Worm (Caenorhabditis elegans) whole organism, mixed stage, embryonic: ENCODE data around the gene ZK418.11.

Experiments
- M03D4.4 ChIP-seq: sonication (generic microtip); optimal IDR thresholded peaks from 2 replicates; lab custom pipeline; 2017; ENCODE audit warnings: mild to moderate bottlenecking, missing genetic modification characterization, missing compliant biosample characterization
- bed-3 ChIP-seq: fragments of 200-800 bp; sonication (Bioruptor generic); optimal IDR thresholded peaks from 3 replicates; lab custom pipeline; 2018; ENCODE audit warnings: mild to moderate bottlenecking, missing genetic modification characterization, moderate library complexity, missing compliant biosample characterization
- blmp-1 ChIP-seq: fragments of 150-350 bp; optimal IDR thresholded peaks from 2 replicates; lab custom pipeline; 2014; ENCODE audit warnings: missing biosample characterization, missing genetic modification characterization
- ceh-43 ChIP-seq: fragments of 200-800 bp; sonication (Bioruptor generic); optimal IDR thresholded peaks from 2 replicates; lab custom pipeline; 2018; ENCODE audit warnings: mild to moderate bottlenecking, missing genetic modification characterization, moderate library complexity, missing compliant biosample characterization
- ceh-83 ChIP-seq: fragments of 200-800 bp; sonication (Bioruptor generic); optimal IDR thresholded peaks from 2 replicates; lab custom pipeline; 2018; ENCODE audit warnings: mild to moderate bottlenecking, missing genetic modification characterization, missing compliant biosample characterization
- ces-1 ChIP-seq: fragments of 150-350 bp; optimal IDR thresholded peaks from 2 replicates; lab custom pipeline; 2014; ENCODE audit warnings: missing biosample characterization, missing genetic modification reagents, missing genetic modification characterization
- cnd-1 ChIP-seq: fragments of 200-800 bp; sonication (Bioruptor generic); optimal IDR thresholded peaks from 2 replicates; lab custom pipeline; 2018; ENCODE audit warnings: mild to moderate bottlenecking, missing genetic modification characterization, missing compliant biosample characterization
- drap-1 ChIP-seq: fragments of 200-800 bp; sonication (Bioruptor generic); optimal IDR thresholded peaks from 3 replicates; lab custom pipeline; 2018; ENCODE audit warnings: mild to moderate bottlenecking, missing genetic modification characterization, missing compliant biosample characterization
- elt-3 ChIP-seq: fragments of 150-350 bp; optimal IDR thresholded peaks from 2 replicates; lab custom pipeline; 2014; ENCODE audit warnings: missing biosample characterization, missing genetic modification characterization
- flh-1 ChIP-seq: fragments of 200-800 bp; sonication (Bioruptor generic); optimal IDR thresholded peaks from 2 replicates; lab custom pipeline; 2018; ENCODE audit warnings: mild to moderate bottlenecking, missing genetic modification characterization, moderate library complexity, missing compliant biosample characterization
- ham-2 ChIP-seq: fragments of 200-800 bp; sonication (Bioruptor generic); optimal IDR thresholded peaks from 2 replicates; lab custom pipeline; 2018; ENCODE audit warnings: mild to moderate bottlenecking, missing genetic modification characterization, missing compliant biosample characterization
- hlh-1 ChIP-seq: fragments of 150-350 bp; optimal IDR thresholded peaks from 2 replicates; lab custom pipeline; 2014; ENCODE audit warnings: missing biosample characterization, missing genetic modification reagents, missing genetic modification characterization
- lin-13 ChIP-seq: fragments of 150-350 bp; optimal IDR thresholded peaks from 2 replicates; lab custom pipeline; 2014; ENCODE audit warnings: missing biosample characterization, missing genetic modification characterization
- lin-32 ChIP-seq: fragments of 200-800 bp; sonication (Bioruptor generic); optimal IDR thresholded peaks from 2 replicates; lab custom pipeline; 2018; ENCODE audit warnings: mild to moderate bottlenecking, missing genetic modification characterization, missing compliant biosample characterization
- lsy-2 ChIP-seq: fragments of 150-350 bp; optimal IDR thresholded peaks from 2 replicates; lab custom pipeline; 2014; ENCODE audit warnings: missing biosample characterization, missing genetic modification characterization
- mab-5 ChIP-seq: fragments of 150-350 bp; optimal IDR thresholded peaks from 2 replicates; lab custom pipeline; 2014; ENCODE audit warnings: missing biosample characterization, missing genetic modification characterization
- mep-1 ChIP-seq: fragments of 150-350 bp; optimal IDR thresholded peaks from 2 replicates; lab custom pipeline; 2017; ENCODE audit warnings: missing biosample characterization, missing genetic modification reagents, missing genetic modification characterization, inconsistent platforms
- mls-2 ChIP-seq: sonication (generic microtip); optimal IDR thresholded peaks from 2 replicates; lab custom pipeline; 2016; ENCODE audit warnings: mild to moderate bottlenecking, missing genetic modification characterization, moderate library complexity, missing compliant biosample characterization
- nhr-12 ChIP-seq: fragments of 150-350 bp; optimal IDR thresholded peaks from 2 replicates; lab custom pipeline; 2014; ENCODE audit warnings: missing biosample characterization, missing genetic modification characterization
- nhr-2 ChIP-seq: fragments of 150-350 bp; optimal IDR thresholded peaks from 2 replicates; lab custom pipeline; 2014; ENCODE audit warnings: missing biosample characterization, missing genetic modification characterization
- nhr-28 ChIP-seq: fragments of 150-350 bp; optimal IDR thresholded peaks from 2 replicates; lab custom pipeline; 2014; ENCODE audit warnings: missing biosample characterization, missing genetic modification characterization
- nhr-76 ChIP-seq: sonication (generic microtip); optimal IDR thresholded peaks from 2 replicates; lab custom pipeline; 2017; ENCODE audit warnings: missing biosample characterization, missing genetic modification characterization
- pha-4 ChIP-seq: fragments of 150-350 bp; optimal IDR thresholded peaks from 2 replicates; lab custom pipeline; 2018; ENCODE audit warnings: missing biosample characterization, missing genetic modification reagents, missing genetic modification characterization
- sem-2 ChIP-seq: fragments of 200-800 bp; sonication (Bioruptor generic); optimal IDR thresholded peaks from 2 replicates; lab custom pipeline; 2018; ENCODE audit warnings: mild to moderate bottlenecking, missing genetic modification characterization, missing compliant biosample characterization
- snpc-4 ChIP-seq: fragments of 150-350 bp; optimal IDR thresholded peaks from 2 replicates; lab custom pipeline; 2014; ENCODE audit warnings: missing biosample characterization, missing genetic modification characterization
- sptf-1 ChIP-seq: sonication (generic microtip); optimal IDR thresholded peaks from 2 replicates; lab custom pipeline; 2017; ENCODE audit warnings: mild to moderate bottlenecking, missing genetic modification characterization, moderate library complexity, missing compliant biosample characterization
- tbx-8 ChIP-seq: fragments of 200-800 bp; sonication (Bioruptor generic); optimal IDR thresholded peaks from 2 replicates; lab custom pipeline; 2018; ENCODE audit warnings: mild to moderate bottlenecking, missing genetic modification characterization, moderate library complexity, missing compliant biosample characterization
- unc-62 ChIP-seq: fragments of 150-350 bp; optimal IDR thresholded peaks from 2 replicates; lab custom pipeline; 2014; ENCODE audit warnings: missing biosample characterization, missing genetic modification reagents, missing genetic modification characterization
- zip-8 ChIP-seq: fragments of 150-350 bp; optimal IDR thresholded peaks from 2 replicates; lab custom pipeline; 2014; ENCODE audit warnings: missing biosample characterization, missing genetic modification characterization
- ztf-11 ChIP-seq: fragments of 150-350 bp; optimal IDR thresholded peaks from 2 replicates; lab custom pipeline; 2014; ENCODE audit warnings: missing biosample characterization, missing genetic modification characterization

Gene ZK418.11

ce11 chrIII:7106854-7107253, 6.8 kb downstream of the ZK418.11 start:
- TF ChIP-seq flh-1 (GFP tag; lab: Kevin White, UChicago), result no peak
- TF ChIP-seq lsy-2 (tag; lab: Kevin White, UChicago), result no peak
- no peak for TF ChIP-seq ces-1 (GFP tag; lab: Kevin White, UChicago)
- no peak for TF ChIP-seq lin-13 (tag; lab: Kevin White, UChicago)
- TF ChIP-seq pha-4, result no peak
- TF ChIP-seq snpc-4, result no peak
- no peak for TF ChIP-seq nhr-12 (tag; lab: Kevin White, UChicago)
- no peak for TF ChIP-seq ham-2 (GFP tag; lab: Kevin White, UChicago)
- TF ChIP-seq unc-62 (GFP tag; lab: Kevin White, UChicago), result no peak
- TF ChIP-seq blmp-1, result no peak
- no peak for TF ChIP-seq ceh-83 (GFP tag; lab: Kevin White, UChicago)
- TF ChIP-seq tbx-8, result no peak

- TF ChIP-seq M03D4.4 (tag; lab: Kevin White, UChicago), result no peak
- TF ChIP-seq ceh-43, result no peak
- no peak for TF ChIP-seq mls-2 (tag; lab: Kevin White, UChicago)
- no peak for TF ChIP-seq drap-1 (GFP tag; lab: Kevin White, UChicago)
- no peak for TF ChIP-seq lin-13 (tag; lab: Kevin White, UChicago)
- no peak for TF ChIP-seq zip-8 (tag; lab: Kevin White, UChicago)
- TF ChIP-seq nhr-2 (tag; lab: Kevin White, UChicago), result no peak
- TF ChIP-seq ham-2 (GFP tag; lab: Kevin White, UChicago), result no peak
- no peak for TF ChIP-seq lsy-2 (tag; lab: Kevin White, UChicago)
- TF ChIP-seq nhr-28, result no peak
- no peak for TF ChIP-seq blmp-1
- TF ChIP-seq ztf-11 (tag; lab: Kevin White, UChicago), result no peak
- TF ChIP-seq, all 35 proteins: peak for 0
Observed at ce11 chrIII:7107965-7108364, 7.9 kb downstream of the ZK418.11 start, which contains the start of gene odd-1. odd-1 (plus strand) TSS chrIII:7108313.

ce11 chrIII:7111793-7112192, 11.7 kb downstream of the ZK418.11 start, which contains the start of gene B0280.7:
B0280.7 (minus strand) TSS chrIII:7111893.
- TF ChIP-seq nhr-76 (tag; lab: Kevin White, UChicago) (no peak), lin-32 (GFP tag; lab: Kevin White, UChicago) (no peak), ceh-83 (GFP tag; lab: Kevin White, UChicago) (no peak), hlh-1 (no peak), snpc-4 (no peak), tbx-8 (no peak), bed-3 (GFP tag; lab: Kevin White, UChicago) (no peak), mls-2 (tag; lab: Kevin White, UChicago) (no peak), ceh-43 (no peak), M03D4.4 (tag; lab: Kevin White, UChicago) (no peak), ces-1 (GFP tag; lab: Kevin White, UChicago) (no peak), sem-2 (GFP tag; lab: Kevin White, UChicago) (no peak)

- TF ChIP-seq mls-2 (tag; lab: Kevin White, UChicago) (no peak), mab-5 (no peak), elt-3 (no peak), ces-1 (GFP tag; lab: Kevin White, UChicago) (no peak), pha-4 (no peak), sptf-1 (tag; lab: Kevin White, UChicago) (no peak), zip-8 (tag; lab: Kevin White, UChicago) (no peak), ham-2 (GFP tag; lab: Kevin White, UChicago) (no peak), lin-32 (GFP tag; lab: Kevin White, UChicago) (no peak), blmp-1 (no peak), lsy-2 (tag; lab: Kevin White, UChicago) (no peak), mep-1 (tag; lab: Kevin White, UChicago) (no peak), nhr-28 (no peak)
- TF ChIP-seq, all 35 proteins: peak for 0
Observed at ce11 chrIII:7112285-7112684, 12.2 kb downstream of the ZK418.11 start.

ce11 chrIII:7114952-7115488, 14.9 kb downstream of the ZK418.11 start, which contains the start of gene nhr-10:
nhr-10 (minus strand) TSS chrIII:7115438.
- TF ChIP-seq zip-8 (tag; lab: Kevin White, UChicago), result no peak
- TF ChIP-seq lin-32 (GFP tag; lab: Kevin White, UChicago), result no peak
- TF ChIP-seq pha-4, result no peak
- TF ChIP-seq unc-62 (GFP tag; lab: Kevin White, UChicago), result no peak
- TF ChIP-seq blmp-1, result no peak
- TF ChIP-seq nhr-12 (tag; lab: Kevin White, UChicago), result no peak
- no peak for TF ChIP-seq mep-1 (tag; lab: Kevin White, UChicago)
- TF ChIP-seq cnd-1 (tag; lab: Kevin White, UChicago), result no peak
- no peak for TF ChIP-seq snpc-4
- no peak for TF ChIP-seq ceh-43
- no peak for TF ChIP-seq ham-2 (GFP tag; lab: Kevin White, UChicago)
- no peak for TF ChIP-seq elt-3
